Fruit fly (Drosophila melanogaster): Measurements from ENCODE around the gene Alg13.
A peak's percentile ranks its signal among the peaks of the same experiment; 100 is the strongest.

The Alg13 gene

dm6 chr3R:29151621-29152092 lies 13.3 kb upstream of the Alg13 start, which contains the start of gene eIF2D (continued):
- TF ChIP-seq Rfx (GFP tag; IDR thresholded peaks at IDR 0.05), result peak; percentile 76
- TF ChIP-seq CG5180 (GFP tag; optimal IDR thresholded peaks at IDR 0.05), result no peak
- TF ChIP-seq Hr39 (optimal IDR thresholded peaks at IDR 0.05), result no peak
- 0 out of 2 replicates have a peak, but pooled peaks have one; percentile 31 for TF ChIP-seq Taf1 (GFP tag; IDR thresholded peaks at IDR 0.05)
- TF ChIP-seq Nf-YB (GFP tag; optimal IDR thresholded peaks at IDR 0.05), result peak; percentile 19
- TF ChIP-seq pfk (GFP tag; optimal IDR thresholded peaks at IDR 0.05), result no peak
- TF ChIP-seq CG3995 (GFP tag; optimal IDR thresholded peaks at IDR 0.05), result no peak
- TF ChIP-seq CG34376 (GFP tag; optimal IDR thresholded peaks at IDR 0.05), result peak; percentile 46
- peak; percentile 39; the same call in 1 of the 2 replicates for TF ChIP-seq CG14667 (GFP tag; IDR thresholded peaks at IDR 0.05)
- no peak for TF ChIP-seq ERR (GFP tag; optimal IDR thresholded peaks at IDR 0.05)
- TF ChIP-seq ci (GFP tag; IDR thresholded peaks at IDR 0.05), result peak; percentile 81; the same call in 2 of the 3 replicates
- peak; percentile 78 for TF ChIP-seq CG11695 (GFP tag; IDR thresholded peaks at IDR 0.05)
- TF ChIP-seq CG12104 (GFP tag; optimal IDR thresholded peaks at IDR 0.05), result peak; percentile 65
- TF ChIP-seq kah (GFP tag; optimal IDR thresholded peaks at IDR 0.05), result peak; percentile 30
- no peak; the same call in 2 of the 3 replicates for TF ChIP-seq Dbx (GFP tag; IDR thresholded peaks at IDR 0.05)
- TF ChIP-seq Hmr (GFP tag; optimal IDR thresholded peaks at IDR 0.05), result peak; percentile 65
- peak; percentile 5 for TF ChIP-seq NC2β (GFP tag; optimal IDR thresholded peaks at IDR 0.05)
- TF ChIP-seq CG11456 (GFP tag; IDR thresholded peaks at IDR 0.05), result 0 out of 3 replicates have a peak, but pooled peaks have one; percentile 57
- no peak for TF ChIP-seq CG6791 (GFP tag; IDR thresholded peaks at IDR 0.05; ENCODE audit: partially characterized antibody)
- peak; percentile 40; the same call in 1 of the 2 replicates for TF ChIP-seq lmd (GFP tag; IDR thresholded peaks at IDR 0.05)
- TF ChIP-seq CG12219 (GFP tag; optimal IDR thresholded peaks at IDR 0.05), result peak; percentile 55
- TF ChIP-seq CG6654 (GFP tag; optimal IDR thresholded peaks at IDR 0.05), result no peak
- TF ChIP-seq CG2875 (GFP tag; optimal IDR thresholded peaks at IDR 0.05), result no peak
- no peak for TF ChIP-seq CG1024 (GFP tag; IDR thresholded peaks at IDR 0.05)
- TF ChIP-seq HLH3B (GFP tag; IDR thresholded peaks at IDR 0.05), result peak; percentile 61; the same call in 1 of the 2 replicates
- TF ChIP-seq CG7963 (GFP tag; IDR thresholded peaks at IDR 0.05; ENCODE audit: partially characterized antibody), result no peak
- TF ChIP-seq luna (GFP tag; optimal IDR thresholded peaks at IDR 0.05), result no peak
- TF ChIP-seq mirr (GFP tag; optimal IDR thresholded peaks at IDR 0.05), result no peak
- no peak for TF ChIP-seq CG9609 (GFP tag; optimal IDR thresholded peaks at IDR 0.05)
- TF ChIP-seq Stat92E (GFP tag; optimal IDR thresholded peaks at IDR 0.05), result no peak
- TF ChIP-seq zfh1 (GFP tag; IDR thresholded peaks at IDR 0.05), result peak; percentile 56; the same call in 2 of the 3 replicates
- no peak for TF ChIP-seq corto (GFP tag; optimal IDR thresholded peaks at IDR 0.05)
- TF ChIP-seq ftz-f1 (GFP tag; optimal IDR thresholded peaks at IDR 0.05), result no peak
- no peak for TF ChIP-seq Deaf1 (tag; optimal IDR thresholded peaks at IDR 0.05)
- TF ChIP-seq seq (GFP tag; IDR thresholded peaks at IDR 0.05), result 0 out of 2 replicates have a peak, but pooled peaks have one; percentile 42
- TF ChIP-seq CG17385 (GFP tag; optimal IDR thresholded peaks at IDR 0.05), result peak; percentile 66
- TF ChIP-seq fd3F (GFP tag; optimal IDR thresholded peaks at IDR 0.05), result peak; percentile 32
- no peak for TF ChIP-seq inv (GFP tag; IDR thresholded peaks at IDR 0.05; ENCODE audit: partially characterized antibody)
- peak; percentile 66; the same call in 2 of the 3 replicates for TF ChIP-seq dysf (GFP tag; IDR thresholded peaks at IDR 0.05)
- TF ChIP-seq CG3838 (GFP tag; optimal IDR thresholded peaks at IDR 0.05), result no peak
- TF ChIP-seq pita (GFP tag; optimal IDR thresholded peaks at IDR 0.05), result no peak
- TF ChIP-seq yki (optimal IDR thresholded peaks at IDR 0.05), result no peak
- peak; percentile 68 for TF ChIP-seq MESR4 (GFP tag; optimal IDR thresholded peaks at IDR 0.05)
- TF ChIP-seq chinmo (GFP tag; IDR thresholded peaks at IDR 0.05; ENCODE audit: partially characterized antibody), result no peak
- TF ChIP-seq CG11093 (GFP tag; IDR thresholded peaks at IDR 0.05), result no peak
- TF ChIP-seq ro (GFP tag; IDR thresholded peaks at IDR 0.05), result no peak
- no peak for TF ChIP-seq btn (GFP tag; optimal IDR thresholded peaks at IDR 0.05)
- no peak for TF ChIP-seq ham (GFP tag; IDR thresholded peaks at IDR 0.05)
- peak; percentile 96 for TF ChIP-seq sens (GFP tag)
- no peak for TF ChIP-seq CG7987 (GFP tag; optimal IDR thresholded peaks at IDR 0.05)
- peak; percentile 47; the same call in 1 of the 2 replicates for TF ChIP-seq CG5953 (GFP tag; IDR thresholded peaks at IDR 0.05)
